Worm (Caenorhabditis elegans) whole organism, late embryonic: ENCODE results near the gene T22B2.5.

Experiments
- C38D4.7 ChIP-seq: fragments of 200-800 bp; sonication (Bioruptor generic); optimal IDR thresholded peaks from 2 replicates; lab custom pipeline; 2018; ENCODE audit warnings: mild to moderate bottlenecking, missing genetic modification characterization, moderate library complexity, missing compliant biosample characterization
- F13H6.1 ChIP-seq: sonication (generic microtip); optimal IDR thresholded peaks from 2 replicates; lab custom pipeline; 2016; ENCODE audit warnings: missing genetic modification characterization, missing compliant biosample characterization
- K02D7.2 ChIP-seq: sonication (generic microtip); optimal IDR thresholded peaks from 2 replicates; lab custom pipeline; 2017; ENCODE audit warnings: mild to moderate bottlenecking, missing genetic modification characterization, missing compliant biosample characterization
- Y22D7AL.16 ChIP-seq: sonication (generic microtip); optimal IDR thresholded peaks from 2 replicates; lab custom pipeline; 2016; ENCODE audit warnings: missing genetic modification characterization, missing compliant biosample characterization
- ama-1 ChIP-seq: fragments of 150-350 bp; optimal IDR thresholded peaks from 2 replicates; lab custom pipeline; 2014
- ceh-22 ChIP-seq: sonication (generic microtip); optimal IDR thresholded peaks from 2 replicates; lab custom pipeline; 2017; ENCODE audit warnings: missing biosample characterization, missing genetic modification characterization
- ceh-24 ChIP-seq: sonication (generic microtip); optimal IDR thresholded peaks from 2 replicates; lab custom pipeline; 2016; ENCODE audit warnings: mild to moderate bottlenecking, missing genetic modification characterization, missing compliant biosample characterization
- ceh-30 ChIP-seq: fragments of 150-350 bp; optimal IDR thresholded peaks from 2 replicates; lab custom pipeline; 2014; ENCODE audit warnings: missing biosample characterization, missing genetic modification characterization
- ceh-45 ChIP-seq: fragments of 200-800 bp; sonication (Bioruptor generic); IDR thresholded peaks from 2 replicates; pipeline ENCODE4 v1.3.6; 2022; ENCODE audit warnings: missing genetic modification reagents, missing genetic modification characterization, missing compliant biosample characterization
- ceh-48 ChIP-seq: sonication (generic microtip); optimal IDR thresholded peaks from 2 replicates; lab custom pipeline; 2016; ENCODE audit warnings: missing genetic modification characterization, inconsistent platforms, missing compliant biosample characterization
- ceh-9 ChIP-seq: sonication (generic microtip); optimal IDR thresholded peaks from 2 replicates; lab custom pipeline; 2016; ENCODE audit warnings: mild to moderate bottlenecking, missing genetic modification characterization, inconsistent platforms, missing compliant biosample characterization
- elt-2 ChIP-seq: sonication (generic microtip); optimal IDR thresholded peaks from 2 replicates; lab custom pipeline; 2016; ENCODE audit warnings: missing genetic modification reagents, missing genetic modification characterization, missing compliant biosample characterization
- ets-4 ChIP-seq: sonication (generic microtip); optimal IDR thresholded peaks from 2 replicates; lab custom pipeline; 2016; ENCODE audit warnings: missing genetic modification characterization, missing compliant biosample characterization
- fkh-10 ChIP-seq: fragments of 150-350 bp; optimal IDR thresholded peaks from 2 replicates; lab custom pipeline; 2014; ENCODE audit warnings: missing biosample characterization, missing genetic modification reagents, missing genetic modification characterization
- fkh-6 ChIP-seq: sonication (generic microtip); optimal IDR thresholded peaks from 2 replicates; lab custom pipeline; 2016; ENCODE audit warnings: missing genetic modification characterization, missing compliant biosample characterization
- gmeb-2 ChIP-seq: sonication (generic microtip); optimal IDR thresholded peaks from 2 replicates; lab custom pipeline; 2016; ENCODE audit warnings: missing genetic modification characterization, inconsistent platforms, missing compliant biosample characterization
- hlh-13 ChIP-seq: fragments of 200-800 bp; sonication (Bioruptor generic); optimal IDR thresholded peaks from 2 replicates; lab custom pipeline; 2018; ENCODE audit warnings: mild to moderate bottlenecking, missing genetic modification characterization, missing compliant biosample characterization
- hlh-6 ChIP-seq: sonication (generic microtip); optimal IDR thresholded peaks from 2 replicates; lab custom pipeline; 2016; ENCODE audit warnings: missing genotype, missing genetic modification characterization, missing compliant biosample characterization
- lin-11 ChIP-seq: fragments of 200-800 bp; sonication (Bioruptor generic); optimal IDR thresholded peaks from 2 replicates; lab custom pipeline; 2018; ENCODE audit warnings: mild to moderate bottlenecking, missing genetic modification characterization, missing compliant biosample characterization
- nfya-1 ChIP-seq: sonication (generic microtip); optimal IDR thresholded peaks from 2 replicates; lab custom pipeline; 2017; ENCODE audit warnings: missing genetic modification characterization, mild to moderate bottlenecking, missing compliant biosample characterization, antibody characterized with exemption, moderate library complexity
- nhr-232 ChIP-seq: sonication (generic microtip); optimal IDR thresholded peaks from 2 replicates; lab custom pipeline; 2016; ENCODE audit warnings: missing genetic modification characterization, missing compliant biosample characterization
- pax-1 ChIP-seq: fragments of 150-350 bp; optimal IDR thresholded peaks from 2 replicates; lab custom pipeline; 2014; ENCODE audit warnings: missing biosample characterization, missing genetic modification characterization
- pha-2 ChIP-seq: sonication (generic microtip); optimal IDR thresholded peaks from 2 replicates; lab custom pipeline; 2017; ENCODE audit warnings: mild to moderate bottlenecking, missing genetic modification characterization, missing compliant biosample characterization
- pqm-1 ChIP-seq: sonication (generic microtip); optimal IDR thresholded peaks from 2 replicates; lab custom pipeline; 2016; ENCODE audit warnings: missing genetic modification characterization, missing compliant biosample characterization
- pros-1 ChIP-seq: fragments of 150-350 bp; optimal IDR thresholded peaks from 2 replicates; lab custom pipeline; 2014; ENCODE audit warnings: missing biosample characterization, missing genetic modification reagents, missing genetic modification characterization
- ref-2 ChIP-seq: sonication (generic microtip); optimal IDR thresholded peaks from 2 replicates; lab custom pipeline; 2016; ENCODE audit warnings: missing genetic modification characterization, missing compliant biosample characterization
- rnt-1 ChIP-seq: sonication (generic microtip); optimal IDR thresholded peaks from 2 replicates; lab custom pipeline; 2016; ENCODE audit warnings: missing genetic modification characterization, missing compliant biosample characterization
- sdc-2 ChIP-seq: sonication (generic microtip); optimal IDR thresholded peaks from 2 replicates; lab custom pipeline; 2016; ENCODE audit warnings: missing genotype, missing genetic modification characterization, missing compliant biosample characterization
- syd-9 ChIP-seq: sonication (generic microtip); optimal IDR thresholded peaks from 2 replicates; lab custom pipeline; 2016; ENCODE audit warnings: mild to moderate bottlenecking, missing genetic modification characterization, moderate library complexity, missing compliant biosample characterization
- tbx-2 ChIP-seq: sonication (generic microtip); optimal IDR thresholded peaks from 2 replicates; lab custom pipeline; 2016; ENCODE audit warnings: missing genetic modification characterization, missing compliant biosample characterization
- ttx-3 ChIP-seq: sonication (generic microtip); optimal IDR thresholded peaks from 2 replicates; lab custom pipeline; 2016; ENCODE audit warnings: missing genetic modification reagents, missing genetic modification characterization, missing compliant biosample characterization
- unc-42 ChIP-seq: sonication (generic microtip); optimal IDR thresholded peaks from 2 replicates; lab custom pipeline; 2016; ENCODE audit warnings: missing genotype, missing genetic modification characterization, missing compliant biosample characterization
- unc-55 ChIP-seq: sonication (generic microtip); optimal IDR thresholded peaks from 2 replicates; lab custom pipeline; 2017; ENCODE audit warnings: missing biosample characterization, missing genetic modification reagents, missing genetic modification characterization
- unc-86 ChIP-seq: sonication (generic microtip); optimal IDR thresholded peaks from 2 replicates; lab custom pipeline; 2016; ENCODE audit warnings: missing genetic modification characterization, missing compliant biosample characterization
- ztf-16 ChIP-seq: sonication (generic microtip); optimal IDR thresholded peaks from 2 replicates; lab custom pipeline; 2017; ENCODE audit warnings: missing genetic modification characterization, missing compliant biosample characterization

The T22B2.5 gene

DNA sequence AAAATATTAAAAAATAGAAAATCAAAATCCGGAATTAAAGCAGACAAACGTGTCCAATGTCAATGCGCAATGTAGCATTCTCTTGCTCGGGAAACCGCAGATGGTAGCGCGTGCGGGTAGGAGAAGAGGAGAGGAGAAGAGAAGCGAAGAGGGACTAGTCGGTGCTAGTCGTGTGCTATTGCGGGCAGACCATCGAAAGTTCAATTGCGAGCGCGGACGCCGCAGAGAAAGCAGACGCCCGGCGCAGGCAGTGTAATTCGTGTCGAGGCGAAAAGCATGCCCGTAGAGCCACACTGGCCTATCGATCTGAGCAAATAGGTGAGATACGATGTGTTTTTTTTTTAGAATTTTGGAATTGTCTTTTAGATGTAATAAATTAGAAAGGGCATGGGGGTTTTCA, 34.5 kb upstream of the T22B2.5 start (continued):
- TF ChIP-seq tbx-2 (tag; lab: Kevin White, UChicago) (peak; percentile 66), ztf-16 (tag; lab: Kevin White, UChicago) (no peak), hlh-6 (no peak), lin-11 (tag; lab: Kevin White, UChicago) (no peak), fkh-10 (GFP tag; lab: Kevin White, UChicago) (no peak), fkh-6 (tag; lab: Kevin White, UChicago) (no peak), pqm-1 (tag; lab: Kevin White, UChicago) (no peak), pha-2 (tag; lab: Kevin White, UChicago) (peak; percentile 49), hlh-13 (no peak), ref-2 (no peak), ceh-30 (tag; lab: Kevin White, UChicago) (no peak), nhr-232 (tag; lab: Kevin White, UChicago) (no peak), ceh-48 (tag; lab: Kevin White, UChicago) (peak; percentile 60), unc-42 (tag; lab: Kevin White, UChicago) (peak; percentile 42), ceh-45 (GFP tag; lab: Robert Waterston, UW) (no peak), rnt-1 (peak; percentile 50), K02D7.2 (tag; lab: Kevin White, UChicago) (no peak), Y22D7AL.16 (tag; lab: Kevin White, UChicago) (no peak)

ce11 chrX:3944961-3945587, 33.9 kb upstream of the T22B2.5 start:
- TF ChIP-seq tbx-2 (tag; lab: Kevin White, UChicago) = no peak
- TF ChIP-seq unc-42 (tag; lab: Kevin White, UChicago) = peak; percentile 38

- TF ChIP-seq pros-1 (no peak), ceh-9 (tag; lab: Kevin White, UChicago) (no peak), elt-2 (tag; lab: Kevin White, UChicago) (peak; percentile 35)
Observed at ce11 chrX:3944073-3944472, 32.9 kb upstream of the T22B2.5 start.

ce11 chrX:3943213-3943612, 32.0 kb upstream of the T22B2.5 start, which contains the start of gene ptp-4A2:
Gene ptp-4A2 (minus strand): TSS chrX:3943313.
- no peak for TF ChIP-seq pha-2 (tag; lab: Kevin White, UChicago)
- TF ChIP-seq ttx-3 (tag; lab: Kevin White, UChicago) = no peak
- no peak for TF ChIP-seq C38D4.7 (GFP tag; lab: Kevin White, UChicago)
- no peak for TF ChIP-seq ceh-22 (tag; lab: Kevin White, UChicago)
- no peak for TF ChIP-seq ama-1 (lab: Kevin White, UChicago)
- TF ChIP-seq ceh-45 (GFP tag; lab: Robert Waterston, UW) = no peak
- TF ChIP-seq ets-4 = no peak
- no peak for TF ChIP-seq hlh-13
- TF ChIP-seq fkh-6 (tag; lab: Kevin White, UChicago) = no peak
- TF ChIP-seq nfya-1 (tag; lab: Kevin White, UChicago) = no peak
- TF ChIP-seq ceh-9 (tag; lab: Kevin White, UChicago) = no peak
- no peak for TF ChIP-seq pax-1
- TF ChIP-seq, all 69 proteins: peak for 0

ce11 chrX:3942267-3942666, 31.1 kb upstream of the T22B2.5 start, which contains the start of gene T19D2.13:
Gene T19D2.13 (minus strand): TSS chrX:3942367.
- TF ChIP-seq syd-9 (tag; lab: Kevin White, UChicago) = no peak
- TF ChIP-seq fkh-6 (tag; lab: Kevin White, UChicago) = no peak
- no peak for TF ChIP-seq elt-2 (tag; lab: Kevin White, UChicago)
- no peak for TF ChIP-seq unc-86 (tag; lab: Kevin White, UChicago)
- no peak for TF ChIP-seq tbx-2 (tag; lab: Kevin White, UChicago)
- TF ChIP-seq ceh-24 (tag; lab: Kevin White, UChicago) = no peak
- TF ChIP-seq F13H6.1 (tag; lab: Kevin White, UChicago) = no peak
- no peak for TF ChIP-seq sdc-2 (tag; lab: Kevin White, UChicago)
- TF ChIP-seq ceh-45 (GFP tag; lab: Robert Waterston, UW) = no peak
- TF ChIP-seq pros-1 = no peak
- TF ChIP-seq unc-55 (GFP tag; lab: Kevin White, UChicago) = no peak
- no peak for TF ChIP-seq ref-2
- TF ChIP-seq gmeb-2 = no peak
- TF ChIP-seq, all 69 proteins: peak for 0
